Fruit fly (Drosophila melanogaster) whole organism, prepupa: ENCODE results near the gene CG31807.

Experiments used
- Blimp-1 ChIP-seq: fragments of 200-800 bp; sonication (Bioruptor generic); optimal IDR thresholded peaks from 3 replicates; lab custom pipeline; 2017; ENCODE audit warnings: missing biosample characterization, missing genetic modification characterization, mild to moderate bottlenecking, moderate library complexity, missing genetic modification reagents
- CG4318 ChIP-seq: fragments of 200-800 bp; sonication (Bioruptor generic); optimal IDR thresholded peaks from 3 replicates; lab custom pipeline; 2017; ENCODE audit warnings: missing biosample characterization, mild to moderate bottlenecking, missing genetic modification characterization

dm6 chr2L:16643961-16644360 lies 39.8 kb downstream of the CG31807 start:
- TF ChIP-seq CG4318 (peak; percentile 18), Blimp-1 (GFP tag; lab: Kevin White, UChicago) (peak; percentile 43)
